Fruit fly (Drosophila melanogaster): ENCODE data around the gene CG31826.

DNA sequence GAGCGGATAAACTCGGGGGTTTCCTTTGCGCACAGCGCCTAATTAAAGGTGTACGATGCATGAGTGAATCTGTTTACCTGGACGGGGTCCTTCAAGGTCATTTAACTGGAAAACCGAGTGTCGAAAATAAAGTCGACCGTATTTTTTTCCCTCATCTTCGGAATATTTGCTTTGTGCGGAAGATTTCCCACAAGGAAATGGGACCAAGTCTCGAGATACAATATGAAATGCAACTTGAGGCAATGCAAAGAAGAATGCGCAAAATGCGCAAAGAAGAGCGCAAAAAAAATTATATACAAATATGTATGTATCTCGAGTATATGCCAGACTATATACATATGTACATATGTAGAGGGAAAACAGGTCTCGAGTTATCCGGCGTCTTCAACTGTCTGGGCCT is 29.9 kb downstream of the CG31826 start:
- TF ChIP-seq fd96Ca (GFP tag; IDR thresholded peaks at IDR 0.05) (no peak), Snoo (tag; optimal IDR thresholded peaks at IDR 0.05) (no peak)
